Fruit fly (Drosophila melanogaster) whole organism, embryonic: ENCODE measurements around the gene mbc.
A peak's percentile ranks its signal among the peaks of the same experiment; 100 is the strongest.

Experiments used
- C15 ChIP-seq: fragments of 200-800 bp; sonication (Bioruptor generic); IDR thresholded peaks from 3 replicates; pipeline ENCODE4 v1.3.6; 2022; ENCODE audit warnings: missing biosample characterization, missing genetic modification characterization
- CG10321 ChIP-seq: fragments of 200-800 bp; sonication (Bioruptor generic); IDR thresholded peaks from 2 replicates; pipeline ENCODE4 v1.3.6; 2022; ENCODE audit warnings: missing biosample characterization, missing genetic modification characterization
- CG11247 ChIP-seq: fragments of 200-800 bp; sonication (Bioruptor generic); IDR thresholded peaks from 2 replicates; pipeline ENCODE4 v1.3.6; 2022; ENCODE audit warnings: missing biosample characterization, missing genetic modification characterization
- CG11696 ChIP-seq: fragments of 200-800 bp; sonication (Bioruptor generic); IDR thresholded peaks from 2 replicates; pipeline ENCODE4 v1.3.6; 2022; ENCODE audit warnings: missing biosample characterization, missing genetic modification characterization
- CG13296 ChIP-seq: fragments of 200-800 bp; sonication (Bioruptor generic); optimal IDR thresholded peaks from 3 replicates; lab custom pipeline; 2018; ENCODE audit warnings: missing biosample characterization, mild to moderate bottlenecking, missing genetic modification characterization
- CG15696 ChIP-seq: fragments of 200-800 bp; sonication (Bioruptor generic); optimal IDR thresholded peaks from 2 replicates; lab custom pipeline; 2019; ENCODE audit warnings: missing biosample characterization, mild to moderate bottlenecking, missing genetic modification characterization, moderate library complexity
- CG17328 ChIP-seq: fragments of 200-800 bp; sonication (Bioruptor generic); IDR thresholded peaks from 2 replicates; pipeline ENCODE4 v1.3.6; 2022; ENCODE audit warnings: missing biosample characterization, missing genetic modification characterization
- CG18262 ChIP-seq: fragments of 200-800 bp; optimal IDR thresholded peaks from 3 replicates; lab custom pipeline; 2019; ENCODE audit warnings: missing biosample characterization, mild to moderate bottlenecking, missing genetic modification characterization, moderate library complexity
- CG2202 ChIP-seq: fragments of 200-800 bp; sonication (Bioruptor generic); optimal IDR thresholded peaks from 2 replicates; lab custom pipeline; 2018; ENCODE audit warnings: missing biosample characterization, mild to moderate bottlenecking, missing genetic modification characterization
- CG31388 ChIP-seq: fragments of 200-800 bp; sonication (Bioruptor generic); optimal IDR thresholded peaks from 2 replicates; lab custom pipeline; 2016; ENCODE audit warnings: missing biosample characterization, missing genetic modification characterization
- CG4617 ChIP-seq: fragments of 200-800 bp; sonication (Bioruptor generic); optimal IDR thresholded peaks from 3 replicates; lab custom pipeline; 2016; ENCODE audit warnings: missing biosample characterization, missing genetic modification characterization, borderline replicate concordance
- CG4730 ChIP-seq: fragments of 200-800 bp; sonication (Bioruptor generic); IDR thresholded peaks from 2 replicates; pipeline ENCODE4 v1.3.6; 2022; ENCODE audit warnings: missing biosample characterization, missing genetic modification characterization
- CG4820 ChIP-seq: fragments of 200-800 bp; sonication (Bioruptor generic); optimal IDR thresholded peaks from 3 replicates; lab custom pipeline; 2016; ENCODE audit warnings: missing biosample characterization, missing genetic modification characterization
- CG6683 ChIP-seq: fragments of 200-800 bp; sonication (Bioruptor generic); optimal IDR thresholded peaks from 2 replicates; lab custom pipeline; 2017; ENCODE audit warnings: missing biosample characterization, mild to moderate bottlenecking, missing genetic modification characterization, missing genetic modification reagents
- CG7556 ChIP-seq: fragments of 200-800 bp; sonication (Bioruptor generic); optimal IDR thresholded peaks from 2 replicates; lab custom pipeline; 2017; ENCODE audit warnings: missing biosample characterization, mild to moderate bottlenecking, missing genetic modification characterization
- CG8281 ChIP-seq: fragments of 200-800 bp; sonication (Bioruptor generic); optimal IDR thresholded peaks from 2 replicates; lab custom pipeline; 2018; ENCODE audit warnings: missing biosample characterization, mild to moderate bottlenecking, missing genetic modification characterization, moderate library complexity
- CG8290 ChIP-seq, 3 experiments: fragments of 200-800 bp; sonication (Bioruptor generic); optimal IDR thresholded peaks; 2 replicates each; lab custom pipeline; 2016 to 2019; ENCODE audit warnings: missing biosample characterization in 3 of 3, missing genetic modification characterization in 3 of 3, mild to moderate bottlenecking in 2 of 3, moderate library complexity in 1 of 3
- D19A ChIP-seq: fragments of 200-800 bp; optimal IDR thresholded peaks from 3 replicates; lab custom pipeline; 2019; ENCODE audit warnings: missing biosample characterization, mild to moderate bottlenecking, missing genetic modification characterization, moderate library complexity
- Dad ChIP-seq: fragments of 200-800 bp; sonication (Bioruptor generic); optimal IDR thresholded peaks from 3 replicates; lab custom pipeline; 2016; ENCODE audit warnings: missing biosample characterization, missing genetic modification characterization
- Doc3 ChIP-seq: fragments of 200-800 bp; sonication (Bioruptor generic); IDR thresholded peaks from 3 replicates; pipeline ENCODE4 v1.3.6; 2022; ENCODE audit warnings: missing biosample characterization, missing genetic modification characterization; ENCODE audit not compliant: partially characterized antibody
- Hey ChIP-seq: fragments of 200-800 bp; sonication (Bioruptor generic); optimal IDR thresholded peaks from 3 replicates; lab custom pipeline; 2018; ENCODE audit warnings: missing biosample characterization, mild to moderate bottlenecking, missing genetic modification characterization
- MTF-1 ChIP-seq: fragments of 200-800 bp; sonication (Bioruptor generic); optimal IDR thresholded peaks from 2 replicates; lab custom pipeline; 2018; ENCODE audit warnings: missing biosample characterization, mild to moderate bottlenecking, missing genetic modification characterization, borderline replicate concordance
- Myb ChIP-seq: fragments of 200-800 bp; sonication (Bioruptor generic); optimal IDR thresholded peaks from 2 replicates; lab custom pipeline; 2016; ENCODE audit warnings: missing biosample characterization, missing genetic modification characterization
- Poxn ChIP-seq: fragments of 200-800 bp; sonication (Bioruptor generic); IDR thresholded peaks from 2 replicates; pipeline ENCODE4 v1.3.6; 2022; ENCODE audit warnings: missing biosample characterization, missing genetic modification characterization
- Side ChIP-seq: fragments of 200-800 bp; sonication (Bioruptor generic); optimal IDR thresholded peaks from 2 replicates; lab custom pipeline; 2016; ENCODE audit warnings: missing biosample characterization, missing genetic modification characterization
- Sox102F ChIP-seq: fragments of 200-800 bp; sonication (Bioruptor generic); optimal IDR thresholded peaks from 2 replicates; lab custom pipeline; 2018; ENCODE audit warnings: missing biosample characterization, mild to moderate bottlenecking, missing genetic modification characterization, moderate library complexity
- Taf1 ChIP-seq: fragments of 200-800 bp; sonication (Bioruptor generic); IDR thresholded peaks from 2 replicates; pipeline ENCODE4 v1.3.6; 2022; ENCODE audit warnings: missing biosample characterization, missing genetic modification characterization
- Trl ChIP-seq, 3 experiments: fragments of >200 bp in 2 of 3; fragments of 200-800 bp in 1 of 3; sonication (Bioruptor generic) in 1 of 3; optimal IDR thresholded peaks; 2 replicates in 1 of 3; 3 replicates in 2 of 3; lab custom pipeline; 2016 to 2017; ENCODE audit warnings: missing biosample characterization in 1 of 3, missing genetic modification characterization in 1 of 3
- ab ChIP-seq: fragments of 200-800 bp; sonication (Bioruptor generic); optimal IDR thresholded peaks from 2 replicates; lab custom pipeline; 2016; ENCODE audit warnings: missing biosample characterization, missing genetic modification characterization
- br ChIP-seq: fragments of >200 bp; optimal IDR thresholded peaks from 2 replicates; lab custom pipeline; 2017
- chinmo ChIP-seq: fragments of 200-800 bp; sonication (Bioruptor generic); IDR thresholded peaks from 4 replicates; pipeline ENCODE4 v1.3.6; 2022; ENCODE audit warnings: missing biosample characterization, missing genetic modification characterization; ENCODE audit not compliant: partially characterized antibody
- croc ChIP-seq: fragments of 200-800 bp; sonication (Bioruptor generic); conservative IDR thresholded peaks from 3 replicates; pipeline ENCODE4 v1.3.6; 2022; ENCODE audit warnings: missing biosample characterization, missing genetic modification characterization
- eyg ChIP-seq: fragments of 200-800 bp; sonication (Bioruptor generic); optimal IDR thresholded peaks from 3 replicates; lab custom pipeline; 2016; ENCODE audit warnings: missing biosample characterization, missing genetic modification characterization
- fd102C ChIP-seq: fragments of 200-800 bp; sonication (Bioruptor generic); optimal IDR thresholded peaks from 2 replicates; lab custom pipeline; 2018; ENCODE audit warnings: missing biosample characterization, mild to moderate bottlenecking, missing genetic modification characterization, moderate library complexity
- fd3F ChIP-seq: fragments of 200-800 bp; sonication (Bioruptor generic); optimal IDR thresholded peaks from 2 replicates; lab custom pipeline; 2018; ENCODE audit warnings: missing biosample characterization, mild to moderate bottlenecking, missing genetic modification characterization, moderate library complexity
- h ChIP-seq: fragments of >200 bp; optimal IDR thresholded peaks from 2 replicates; lab custom pipeline; 2017
- hb ChIP-seq: fragments of 200-800 bp; sonication (Bioruptor generic); IDR thresholded peaks from 3 replicates; pipeline ENCODE4 v1.3.6; 2022; ENCODE audit warnings: missing biosample characterization, missing genetic modification characterization; ENCODE audit not compliant: partially characterized antibody
- hth ChIP-seq: fragments of >200 bp; optimal IDR thresholded peaks from 2 replicates; lab custom pipeline; 2017; ENCODE audit warnings: inconsistent platforms
- jing ChIP-seq: fragments of 200-800 bp; sonication (Bioruptor generic); optimal IDR thresholded peaks from 2 replicates; lab custom pipeline; 2018; ENCODE audit warnings: missing biosample characterization, mild to moderate bottlenecking, missing genetic modification characterization
- jumu ChIP-seq: fragments of 200-800 bp; sonication (Bioruptor generic); optimal IDR thresholded peaks from 3 replicates; lab custom pipeline; 2016; ENCODE audit warnings: missing biosample characterization, missing genetic modification characterization
- oc ChIP-seq: fragments of 200-800 bp; sonication (Bioruptor generic); optimal IDR thresholded peaks from 2 replicates; lab custom pipeline; 2018; ENCODE audit warnings: missing biosample characterization, mild to moderate bottlenecking, missing genetic modification characterization, moderate library complexity
- peb ChIP-seq: fragments of 200-800 bp; sonication (Bioruptor generic); IDR thresholded peaks from 2 replicates; pipeline ENCODE4 v1.3.6; 2022; ENCODE audit warnings: missing biosample characterization, missing genetic modification characterization
- pnt ChIP-seq: fragments of 200-800 bp; sonication (Bioruptor generic); optimal IDR thresholded peaks from 3 replicates; lab custom pipeline; 2016; ENCODE audit warnings: missing biosample characterization, missing genetic modification characterization
- sd ChIP-seq: fragments of 200-800 bp; sonication (Bioruptor generic); optimal IDR thresholded peaks from 3 replicates; lab custom pipeline; 2018; ENCODE audit warnings: missing biosample characterization, mild to moderate bottlenecking, missing genetic modification characterization, moderate library complexity
- seq ChIP-seq: fragments of 200-800 bp; sonication (Bioruptor generic); IDR thresholded peaks from 2 replicates; pipeline ENCODE4 v1.3.6; 2022; ENCODE audit warnings: missing biosample characterization, missing genetic modification characterization
- slou ChIP-seq: fragments of 200-800 bp; sonication (Bioruptor generic); optimal IDR thresholded peaks from 3 replicates; lab custom pipeline; 2016; ENCODE audit warnings: missing biosample characterization, missing genetic modification characterization
- sna ChIP-seq: fragments of 200-800 bp; sonication (Bioruptor generic); IDR thresholded peaks from 2 replicates; pipeline ENCODE4 v1.3.6; 2022; ENCODE audit warnings: missing biosample characterization, missing genetic modification characterization; ENCODE audit not compliant: partially characterized antibody
- ssp ChIP-seq: fragments of 200-800 bp; sonication (Bioruptor generic); IDR thresholded peaks from 2 replicates; pipeline ENCODE4 v1.3.6; 2022; ENCODE audit warnings: missing biosample characterization, missing genetic modification characterization
- tio ChIP-seq: fragments of 200-800 bp; sonication (Bioruptor generic); optimal IDR thresholded peaks from 2 replicates; lab custom pipeline; 2017; ENCODE audit warnings: missing biosample characterization, missing genetic modification characterization, inconsistent platforms

Gene mbc

DNA sequence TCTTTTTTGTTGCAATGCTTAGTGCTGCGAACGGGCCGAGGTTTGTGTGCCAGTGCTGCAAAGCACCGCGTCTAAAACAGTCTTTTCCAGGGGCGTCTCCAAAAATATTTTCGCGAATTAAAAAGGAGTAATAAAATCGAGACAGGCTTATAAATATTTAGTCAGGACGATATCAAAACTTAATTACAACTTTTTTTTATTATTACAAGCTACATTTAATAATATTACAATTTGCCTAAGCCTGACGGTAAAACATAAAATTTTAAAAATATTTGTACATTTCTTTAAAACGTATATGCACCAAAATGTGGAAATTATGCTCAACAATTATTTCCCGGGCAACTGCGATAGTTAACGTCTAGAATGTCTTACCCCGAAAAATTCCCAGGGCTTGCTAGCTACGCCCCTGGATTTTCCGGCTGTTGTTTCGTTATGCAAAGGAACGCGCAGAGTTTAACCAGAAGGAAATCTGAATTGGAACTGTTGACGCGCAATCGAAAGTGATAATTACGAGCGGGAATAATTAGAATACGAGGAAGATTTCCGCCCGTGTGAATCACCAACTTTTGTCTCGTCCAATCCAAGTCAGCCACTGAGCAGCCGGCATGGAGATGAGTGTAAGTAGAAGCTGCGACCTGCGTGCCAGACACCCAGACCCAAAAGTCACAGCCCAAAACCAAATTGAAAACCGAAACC is 23.5 kb upstream of the mbc start, which contains the start of the genes PTPMT1 and Hrd3 (continued):
- peak; percentile 95 for TF ChIP-seq seq (GFP tag; lab: Robert Waterston, UW)
- peak; percentile 96 for TF ChIP-seq croc (GFP tag; lab: Robert Waterston, UW)
- TF ChIP-seq slou (GFP tag; lab: Kevin White, UChicago): peak; percentile 98
- no peak for TF ChIP-seq sna (GFP tag; lab: Robert Waterston, UW)
- peak; percentile 97 for TF ChIP-seq CG2202 (tag; lab: Kevin White, UChicago)
- TF ChIP-seq oc (tag; lab: Kevin White, UChicago): peak; percentile 93
- peak; percentile 99 for TF ChIP-seq CG7556
- peak; percentile 94 for TF ChIP-seq eyg (GFP tag; lab: Kevin White, UChicago)
- peak; percentile 98 for TF ChIP-seq CG4820
- TF ChIP-seq Poxn (GFP tag; lab: Robert Waterston, UW): peak; percentile 88
- peak; percentile 90 for TF ChIP-seq Hey (tag; lab: Kevin White, UChicago)
- peak; percentile 96 for TF ChIP-seq sd (tag; lab: Kevin White, UChicago)
- TF ChIP-seq pnt (GFP tag; lab: Kevin White, UChicago): peak; percentile 98
- peak; percentile 90 for TF ChIP-seq ssp
- TF ChIP-seq Myb (GFP tag; lab: Kevin White, UChicago): peak; percentile 88
- TF ChIP-seq Sox102F (GFP tag; lab: Kevin White, UChicago): peak; percentile 98
- peak; percentile 99 for TF ChIP-seq CG13296 (GFP tag; lab: Kevin White, UChicago)
- peak; percentile 93 for TF ChIP-seq peb
- TF ChIP-seq CG8281 (tag; lab: Kevin White, UChicago): peak; percentile 93
- peak; percentile 98 for TF ChIP-seq CG15696 (tag; lab: Kevin White, UChicago)
- no peak for TF ChIP-seq hth (lab: Kevin White, UChicago)
- TF ChIP-seq CG11247: peak; percentile 96
- no peak for TF ChIP-seq Trl (optimal IDR thresholded peaks at IDR 0.05; lab: Kevin White, UChicago)
- peak; percentile 97 for TF ChIP-seq Trl (GFP tag; optimal IDR thresholded peaks at IDR 0.05; lab: Kevin White, UChicago)
- TF ChIP-seq CG4617 (GFP tag; lab: Kevin White, UChicago): peak; percentile 98
- TF ChIP-seq chinmo (GFP tag; lab: Robert Waterston, UW): 0 out of 4 replicates have a peak, but pooled peaks have one; percentile 32
- TF ChIP-seq CG18262: peak; percentile 99
- TF ChIP-seq Dad: peak; percentile 97
- no peak for TF ChIP-seq br (lab: Kevin White, UChicago)
- peak; percentile 96 for TF ChIP-seq CG31388
- TF ChIP-seq D19A: peak; percentile 96
- TF ChIP-seq jing (GFP tag; lab: Kevin White, UChicago): peak; percentile 93
- peak; percentile 98 for TF ChIP-seq fd3F
- peak; percentile 99 for TF ChIP-seq tio (GFP tag; lab: Kevin White, UChicago)
- TF ChIP-seq h (lab: Kevin White, UChicago): no peak
- TF ChIP-seq Doc3: no peak
- peak; percentile 73 for TF ChIP-seq fd102C
- peak; percentile 94 for TF ChIP-seq CG4730
- no peak for TF ChIP-seq hb (GFP tag; lab: Robert Waterston, UW)
- peak; percentile 83 for TF ChIP-seq CG11696
- TF ChIP-seq MTF-1: peak; percentile 86
- peak; percentile 95 for TF ChIP-seq CG8290 (GFP tag; optimal IDR thresholded peaks at IDR 0.05; lab: Kevin White, UChicago)
- TF ChIP-seq CG8290 (tag; optimal IDR thresholded peaks at IDR 0.05; lab: Kevin White, UChicago): peak; percentile 85 to 96
- TF ChIP-seq ab: peak; percentile 95
- TF ChIP-seq Side (GFP tag; lab: Kevin White, UChicago): peak; percentile 96
- TF ChIP-seq jumu (GFP tag; lab: Kevin White, UChicago): peak; percentile 97
- TF ChIP-seq CG17328 (GFP tag; lab: Robert Waterston, UW): peak; percentile 94
- peak; percentile 95 for TF ChIP-seq CG6683
- TF ChIP-seq C15 (GFP tag; lab: Robert Waterston, UW): peak; percentile 89; the same call in 2 of the 3 replicates
- TF ChIP-seq CG10321: peak; percentile 70
- peak; percentile 86 for TF ChIP-seq Taf1 (GFP tag; lab: Robert Waterston, UW)
